Worm (Caenorhabditis elegans): Measurements from ENCODE around the gene rol-1.
"Not testable (repeated sequence)": the region's sequence is repeated elsewhere in the genome, so short reads cannot be mapped to it uniquely, and the experiment has no call there.

- not testable (repeated sequence) for TF ChIP-seq B0035.1 (tag; optimal IDR thresholded peaks at IDR 0.05); rcor-1 (GFP tag; IDR thresholded peaks at IDR 0.05); Y56A3A.18 (GFP tag; IDR thresholded peaks at IDR 0.05); snpc-4 (GFP tag; optimal IDR thresholded peaks at IDR 0.05); snpc-4 (tag; optimal IDR thresholded peaks at IDR 0.05)
Observed at ce11 chrII:12151640-12152039, 20.7 kb upstream of the rol-1 start, which contains the start of gene Y57A10A.4.
